Fruit fly (Drosophila melanogaster) whole organism, embryonic: ENCODE measurements around the gene mRpL28.

ENCODE experiments used
- Antp ChIP-seq: fragments of 200-800 bp; sonication (Bioruptor generic); optimal IDR thresholded peaks from 3 replicates; lab custom pipeline; 2016; ENCODE audit warnings: missing biosample characterization, missing genetic modification characterization
- Atf-2 ChIP-seq: fragments of 200-800 bp; sonication (Bioruptor generic); optimal IDR thresholded peaks from 2 replicates; lab custom pipeline; 2016; ENCODE audit warnings: missing biosample characterization, missing genetic modification characterization
- Atf3 ChIP-seq: fragments of 200-800 bp; sonication (Bioruptor generic); optimal IDR thresholded peaks from 3 replicates; lab custom pipeline; 2016; ENCODE audit warnings: missing biosample characterization, missing genetic modification characterization
- B-H2 ChIP-seq: fragments of 200-800 bp; sonication (Bioruptor generic); optimal IDR thresholded peaks from 2 replicates; lab custom pipeline; 2018; ENCODE audit warnings: missing biosample characterization, mild to moderate bottlenecking, missing genetic modification characterization
- BEAF-32 ChIP-seq: fragments of 200-800 bp; sonication (Bioruptor generic); optimal IDR thresholded peaks from 3 replicates; lab custom pipeline; 2017; ENCODE audit warnings: missing biosample characterization, missing genetic modification characterization, mild to moderate bottlenecking, moderate library complexity, missing genetic modification reagents
- CG11398 ChIP-seq: fragments of 200-800 bp; sonication (Bioruptor generic); optimal IDR thresholded peaks from 2 replicates; lab custom pipeline; 2016; ENCODE audit warnings: missing biosample characterization, missing genetic modification characterization
- CG11560 ChIP-seq: fragments of 200-800 bp; sonication (Bioruptor generic); IDR thresholded peaks from 3 replicates; pipeline ENCODE4 v1.3.6; 2022; ENCODE audit warnings: missing biosample characterization, missing genetic modification characterization
- CG11695 ChIP-seq: fragments of 200-800 bp; sonication (Bioruptor generic); IDR thresholded peaks from 3 replicates; pipeline ENCODE4 v1.3.6; 2022; ENCODE audit warnings: missing biosample characterization, missing genetic modification characterization
- CG12299 ChIP-seq: fragments of 200-800 bp; sonication (Bioruptor generic); optimal IDR thresholded peaks from 2 replicates; lab custom pipeline; 2018; ENCODE audit warnings: missing biosample characterization, mild to moderate bottlenecking, missing genetic modification characterization
- CG1233 ChIP-seq: fragments of 200-800 bp; sonication (Bioruptor generic); optimal IDR thresholded peaks from 4 replicates; lab custom pipeline; 2018; ENCODE audit warnings: missing biosample characterization, mild to moderate bottlenecking, missing genetic modification characterization
- CG13775 ChIP-seq: fragments of 200-800 bp; sonication (Bioruptor generic); optimal IDR thresholded peaks from 3 replicates; lab custom pipeline; 2017; ENCODE audit warnings: missing biosample characterization, mild to moderate bottlenecking, missing genetic modification characterization
- CG1647 ChIP-seq: fragments of 200-800 bp; sonication (Bioruptor generic); optimal IDR thresholded peaks from 3 replicates; lab custom pipeline; 2016; ENCODE audit warnings: missing biosample characterization, missing genetic modification characterization
- CG16815 ChIP-seq: fragments of 200-800 bp; sonication (Bioruptor generic); optimal IDR thresholded peaks from 3 replicates; lab custom pipeline; 2017; ENCODE audit warnings: missing biosample characterization, mild to moderate bottlenecking, missing genetic modification characterization
- CG18011 ChIP-seq: fragments of 200-800 bp; sonication (Bioruptor generic); optimal IDR thresholded peaks from 2 replicates; lab custom pipeline; 2017; ENCODE audit warnings: missing biosample characterization, missing genetic modification characterization, mild to moderate bottlenecking, moderate library complexity, missing genotype
- CG18619 ChIP-seq: fragments of 200-800 bp; sonication (Bioruptor generic); optimal IDR thresholded peaks from 3 replicates; lab custom pipeline; 2017; ENCODE audit warnings: missing biosample characterization, mild to moderate bottlenecking, missing genetic modification characterization
- CG2678 ChIP-seq: fragments of 200-800 bp; sonication (Bioruptor generic); optimal IDR thresholded peaks from 3 replicates; lab custom pipeline; 2019; ENCODE audit warnings: missing biosample characterization, mild to moderate bottlenecking, missing genetic modification characterization, moderate library complexity
- CG32767 ChIP-seq: fragments of 200-800 bp; sonication (Bioruptor generic); IDR thresholded peaks from 2 replicates; pipeline ENCODE4 v1.3.6; 2022; ENCODE audit warnings: missing biosample characterization, missing genetic modification characterization
- CG33213 ChIP-seq: fragments of 200-800 bp; sonication (Bioruptor generic); optimal IDR thresholded peaks from 3 replicates; lab custom pipeline; 2016; ENCODE audit warnings: missing biosample characterization, missing genetic modification characterization
- CG3407 ChIP-seq: fragments of 200-800 bp; sonication (Bioruptor generic); optimal IDR thresholded peaks from 2 replicates; lab custom pipeline; 2018; ENCODE audit warnings: missing biosample characterization, mild to moderate bottlenecking, missing genetic modification characterization
- CG4404 ChIP-seq: fragments of 200-800 bp; sonication (Bioruptor generic); IDR thresholded peaks from 2 replicates; pipeline ENCODE4 v1.3.6; 2022; ENCODE audit warnings: missing biosample characterization, missing genetic modification characterization
- CG4707 ChIP-seq: fragments of 200-800 bp; sonication (Bioruptor generic); optimal IDR thresholded peaks from 2 replicates; lab custom pipeline; 2018; ENCODE audit warnings: missing biosample characterization, mild to moderate bottlenecking, missing genetic modification characterization, moderate library complexity
- CG6689 ChIP-seq: fragments of 200-800 bp; sonication (Bioruptor generic); IDR thresholded peaks from 2 replicates; pipeline ENCODE4 v1.3.6; 2022; ENCODE audit warnings: missing biosample characterization, missing genetic modification characterization
- CG9797 ChIP-seq: fragments of 200-800 bp; sonication (Bioruptor generic); optimal IDR thresholded peaks from 3 replicates; lab custom pipeline; 2018; ENCODE audit warnings: missing biosample characterization, mild to moderate bottlenecking, missing genetic modification characterization
- CoRest ChIP-seq: fragments of 200-800 bp; sonication (Bioruptor generic); optimal IDR thresholded peaks from 3 replicates; lab custom pipeline; 2018; ENCODE audit warnings: missing biosample characterization, mild to moderate bottlenecking, missing genetic modification characterization, moderate library complexity
- Dek ChIP-seq: fragments of 200-800 bp; sonication (Bioruptor generic); optimal IDR thresholded peaks from 3 replicates; lab custom pipeline; 2019; ENCODE audit warnings: missing biosample characterization, mild to moderate bottlenecking, missing genetic modification characterization, moderate library complexity
- Dll ChIP-seq: fragments of 200-800 bp; sonication (Bioruptor generic); IDR thresholded peaks from 4 replicates; pipeline ENCODE4 v1.3.6; 2022; ENCODE audit warnings: missing biosample characterization, missing genetic modification characterization; ENCODE audit not compliant: partially characterized antibody
- ERR ChIP-seq: fragments of 200-800 bp; sonication (Bioruptor generic); optimal IDR thresholded peaks from 2 replicates; lab custom pipeline; 2016; ENCODE audit warnings: missing biosample characterization, missing genetic modification characterization
- Ets97D ChIP-seq: fragments of 200-800 bp; sonication (Bioruptor generic); optimal IDR thresholded peaks from 3 replicates; lab custom pipeline; 2016; ENCODE audit warnings: missing biosample characterization, missing genetic modification characterization
- GATAe ChIP-seq: fragments of 200-800 bp; sonication (Bioruptor generic); conservative IDR thresholded peaks from 2 replicates; pipeline ENCODE4 v1.3.6; 2022; ENCODE audit warnings: missing biosample characterization, missing genetic modification characterization
- Max ChIP-seq: fragments of 200-800 bp; sonication (Bioruptor generic); optimal IDR thresholded peaks from 2 replicates; lab custom pipeline; 2016; ENCODE audit warnings: missing biosample characterization, mild to moderate bottlenecking, missing genetic modification characterization
- Nf-YB ChIP-seq: fragments of 200-800 bp; sonication (Bioruptor generic); optimal IDR thresholded peaks from 3 replicates; lab custom pipeline; 2019; ENCODE audit warnings: missing biosample characterization, mild to moderate bottlenecking, missing genetic modification characterization, moderate library complexity
- Oli ChIP-seq: fragments of 200-800 bp; sonication (Bioruptor generic); optimal IDR thresholded peaks from 2 replicates; lab custom pipeline; 2018; ENCODE audit warnings: missing biosample characterization, mild to moderate bottlenecking, missing genetic modification characterization, moderate library complexity
- ap ChIP-seq: fragments of 200-800 bp; sonication (Bioruptor generic); IDR thresholded peaks from 2 replicates; pipeline ENCODE4 v1.3.6; 2022; ENCODE audit warnings: missing biosample characterization, missing genetic modification characterization
- bbx ChIP-seq: fragments of 200-800 bp; sonication (Bioruptor generic); IDR thresholded peaks from 2 replicates; pipeline ENCODE4 v1.3.6; 2022; ENCODE audit warnings: missing biosample characterization, missing genetic modification characterization; ENCODE audit not compliant: partially characterized antibody
- bowl ChIP-seq: fragments of 200-800 bp; sonication (Bioruptor generic); IDR thresholded peaks from 2 replicates; pipeline ENCODE4 v1.3.6; 2022; ENCODE audit warnings: missing biosample characterization, missing genetic modification characterization
- caup ChIP-seq: fragments of 200-800 bp; sonication (Bioruptor generic); optimal IDR thresholded peaks from 3 replicates; lab custom pipeline; 2017; ENCODE audit warnings: missing biosample characterization, mild to moderate bottlenecking, missing genetic modification characterization, moderate library complexity; ENCODE audit not compliant: severe bottlenecking
- chif ChIP-seq, 2 experiments: fragments of 200-800 bp; sonication (Bioruptor generic); optimal IDR thresholded peaks; 3 replicates each; lab custom pipeline; 2016; ENCODE audit warnings: missing biosample characterization in 2 of 2, missing genetic modification characterization in 2 of 2
- da ChIP-seq: fragments of 200-800 bp; sonication (Bioruptor generic); optimal IDR thresholded peaks from 2 replicates; lab custom pipeline; 2016; ENCODE audit warnings: missing biosample characterization, missing genetic modification characterization
- dati ChIP-seq: fragments of 200-800 bp; sonication (Bioruptor generic); IDR thresholded peaks from 2 replicates; pipeline ENCODE4 v1.3.6; 2022; ENCODE audit warnings: missing biosample characterization, missing genetic modification characterization
- fu2 ChIP-seq: fragments of 200-800 bp; sonication (Bioruptor generic); optimal IDR thresholded peaks from 2 replicates; lab custom pipeline; 2016; ENCODE audit warnings: missing biosample characterization, missing genetic modification characterization
- gcm2 ChIP-seq: fragments of 200-800 bp; sonication (Bioruptor generic); optimal IDR thresholded peaks from 2 replicates; lab custom pipeline; 2016; ENCODE audit warnings: missing biosample characterization, missing genetic modification characterization
- luna ChIP-seq: fragments of 200-800 bp; sonication (Bioruptor generic); optimal IDR thresholded peaks from 2 replicates; lab custom pipeline; 2016; ENCODE audit warnings: missing biosample characterization, missing genetic modification characterization
- mld ChIP-seq: fragments of 200-800 bp; sonication (Bioruptor generic); IDR thresholded peaks from 3 replicates; pipeline ENCODE4 v1.3.6; 2022; ENCODE audit warnings: missing biosample characterization, missing genetic modification characterization; ENCODE audit not compliant: partially characterized antibody
- phol ChIP-seq: fragments of 200-800 bp; sonication (Bioruptor generic); optimal IDR thresholded peaks from 3 replicates; lab custom pipeline; 2018; ENCODE audit warnings: missing biosample characterization, mild to moderate bottlenecking, missing genetic modification characterization, moderate library complexity
- sisA ChIP-seq: fragments of 200-800 bp; sonication (Bioruptor generic); IDR thresholded peaks from 2 replicates; pipeline ENCODE4 v1.3.6; 2022; ENCODE audit warnings: missing biosample characterization, missing genetic modification characterization
- slp2 ChIP-seq: fragments of 200-800 bp; sonication (Bioruptor generic); optimal IDR thresholded peaks from 2 replicates; lab custom pipeline; 2016; ENCODE audit warnings: missing biosample characterization, missing genetic modification characterization
- stc ChIP-seq: fragments of 200-800 bp; sonication (Bioruptor generic); IDR thresholded peaks from 2 replicates; pipeline ENCODE4 v1.3.6; 2022; ENCODE audit warnings: missing biosample characterization, missing genetic modification characterization
- tin ChIP-seq: fragments of 200-800 bp; sonication (Bioruptor generic); optimal IDR thresholded peaks from 3 replicates; lab custom pipeline; 2016; ENCODE audit warnings: missing biosample characterization, missing genetic modification characterization
- unpg ChIP-seq: fragments of 200-800 bp; sonication (Bioruptor generic); optimal IDR thresholded peaks from 3 replicates; lab custom pipeline; 2018; ENCODE audit warnings: missing biosample characterization, mild to moderate bottlenecking, missing genetic modification characterization, moderate library complexity
- wdn ChIP-seq: fragments of 200-800 bp; sonication (Bioruptor generic); IDR thresholded peaks from 2 replicates; pipeline ENCODE4 v1.3.6; 2022; ENCODE audit warnings: missing biosample characterization, missing genetic modification characterization

mRpL28 gene

dm6 chr2L:4945300-4945699, 28.5 kb upstream of the mRpL28 start, which contains the start of the genes mRpL24 and betaggt-I (continued):
- TF ChIP-seq luna (GFP tag; lab: Kevin White, UChicago) (peak; percentile 1), CG1233 (GFP tag; lab: Kevin White, UChicago) (peak; percentile 95), caup (GFP tag; lab: Kevin White, UChicago) (peak; percentile 93), Dll (GFP tag; lab: Robert Waterston, UW) (0 out of 4 replicates have a peak, but pooled peaks have one; percentile 25), CoRest (tag; lab: Kevin White, UChicago) (peak; percentile 98), CG32767 (GFP tag; lab: Robert Waterston, UW) (peak; percentile 97), fu2 (GFP tag; lab: Kevin White, UChicago) (peak; percentile 58), CG2678 (tag; lab: Kevin White, UChicago) (peak; percentile 98), slp2 (GFP tag; lab: Kevin White, UChicago) (peak; percentile 68), CG13775 (peak; percentile 97), CG11560 (tag; lab: Robert Waterston, UW) (peak; percentile 83), Max (GFP tag; lab: Kevin White, UChicago) (peak; percentile 94), Ets97D (GFP tag; lab: Kevin White, UChicago) (peak; percentile 61), Atf3 (GFP tag; lab: Kevin White, UChicago) (peak; percentile 69), bowl (peak; percentile 89), CG33213 (GFP tag; lab: Kevin White, UChicago) (peak; percentile 66), CG11398 (peak; percentile 28), Oli (peak; percentile 94), CG6689 (GFP tag; lab: Robert Waterston, UW) (peak; percentile 98), mld (GFP tag; lab: Robert Waterston, UW) (no peak), CG3407 (GFP tag; lab: Kevin White, UChicago) (peak; percentile 92), tin (peak; percentile 90), CG18011 (GFP tag; lab: Kevin White, UChicago) (peak; percentile 85), CG9797 (GFP tag; lab: Kevin White, UChicago) (peak; percentile 31), stc (GFP tag; lab: Robert Waterston, UW) (peak; percentile 97), gcm2 (GFP tag; lab: Kevin White, UChicago) (peak; percentile 70), GATAe (GFP tag; lab: Robert Waterston, UW) (peak; percentile 90), CG4404 (peak; percentile 85), da (peak; percentile 44), CG11695 (peak; percentile 96), BEAF-32 (GFP tag; lab: Kevin White, UChicago) (peak; percentile 39), phol (peak; percentile 98), Nf-YB (GFP tag; lab: Kevin White, UChicago) (peak; percentile 86), chif (GFP tag; optimal IDR thresholded peaks at IDR 0.05; lab: Kevin White, UChicago) (peak; percentile 82 to 87), unpg (GFP tag; lab: Kevin White, UChicago) (peak; percentile 98), ERR (peak; percentile 59), dati (GFP tag; lab: Robert Waterston, UW) (peak; percentile 79), wdn (peak; percentile 94), B-H2 (GFP tag; lab: Kevin White, UChicago) (peak; percentile 96), CG16815 (peak; percentile 92), Atf-2 (GFP tag; lab: Kevin White, UChicago) (peak; percentile 50), ap (GFP tag; lab: Robert Waterston, UW) (peak; percentile 96), bbx (GFP tag; lab: Robert Waterston, UW) (no peak), Dek (tag; lab: Kevin White, UChicago) (peak; percentile 97), CG18619 (GFP tag; lab: Kevin White, UChicago) (peak; percentile 93), CG1647 (GFP tag; lab: Kevin White, UChicago) (peak; percentile 72), CG12299 (tag; lab: Kevin White, UChicago) (peak; percentile 96), Antp (GFP tag; lab: Kevin White, UChicago) (peak; percentile 47), sisA (GFP tag; lab: Robert Waterston, UW) (peak; percentile 88), CG4707 (peak; percentile 83)
